Fruit fly (Drosophila melanogaster) whole organism, embryonic: ENCODE data around the gene CG4942.

ENCODE experiments used
- B-H1 ChIP-seq: fragments of 200-800 bp; sonication (Bioruptor generic); IDR thresholded peaks from 3 replicates; pipeline ENCODE4 v1.3.6; 2022; ENCODE audit warnings: missing biosample characterization, missing genetic modification characterization
- CG11247 ChIP-seq: fragments of 200-800 bp; sonication (Bioruptor generic); IDR thresholded peaks from 2 replicates; pipeline ENCODE4 v1.3.6; 2022; ENCODE audit warnings: missing biosample characterization, missing genetic modification characterization
- CG11398 ChIP-seq: fragments of 200-800 bp; sonication (Bioruptor generic); optimal IDR thresholded peaks from 2 replicates; lab custom pipeline; 2016; ENCODE audit warnings: missing biosample characterization, missing genetic modification characterization
- CG11456 ChIP-seq: fragments of 200-800 bp; sonication (Bioruptor generic); IDR thresholded peaks from 3 replicates; pipeline ENCODE4 v1.3.6; 2022; ENCODE audit warnings: missing biosample characterization, missing genetic modification characterization
- CG1529 ChIP-seq: fragments of 200-800 bp; sonication (Bioruptor generic); optimal IDR thresholded peaks from 3 replicates; lab custom pipeline; 2018; ENCODE audit warnings: missing biosample characterization, missing genetic modification characterization
- CG15514 ChIP-seq: fragments of 200-800 bp; sonication (Bioruptor generic); optimal IDR thresholded peaks from 3 replicates; lab custom pipeline; 2017; ENCODE audit warnings: missing biosample characterization, missing genetic modification characterization, mild to moderate bottlenecking, moderate library complexity, missing genetic modification reagents
- CG16779 ChIP-seq: fragments of 200-800 bp; sonication (Bioruptor generic); IDR thresholded peaks from 2 replicates; pipeline ENCODE4 v1.3.6; 2022; ENCODE audit warnings: missing biosample characterization, missing genetic modification characterization
- CG17612 ChIP-seq: fragments of 200-800 bp; sonication (Bioruptor generic); IDR thresholded peaks from 2 replicates; pipeline ENCODE4 v1.3.6; 2022; ENCODE audit warnings: missing biosample characterization, missing genetic modification characterization
- CG1832 ChIP-seq: fragments of 200-800 bp; sonication (Bioruptor generic); optimal IDR thresholded peaks from 2 replicates; lab custom pipeline; 2017; ENCODE audit warnings: missing biosample characterization, mild to moderate bottlenecking, missing genetic modification characterization, inconsistent platforms
- CG18476 ChIP-seq: fragments of 200-800 bp; sonication (Bioruptor generic); optimal IDR thresholded peaks from 2 replicates; lab custom pipeline; 2016; ENCODE audit warnings: missing biosample characterization, mild to moderate bottlenecking, missing genetic modification characterization
- CG18619 ChIP-seq: fragments of 200-800 bp; sonication (Bioruptor generic); optimal IDR thresholded peaks from 3 replicates; lab custom pipeline; 2017; ENCODE audit warnings: missing biosample characterization, mild to moderate bottlenecking, missing genetic modification characterization
- CG34376 ChIP-seq: fragments of 200-800 bp; sonication (Bioruptor generic); optimal IDR thresholded peaks from 2 replicates; lab custom pipeline; 2018; ENCODE audit warnings: missing biosample characterization, mild to moderate bottlenecking, missing genetic modification characterization
- CG42726 ChIP-seq: fragments of 200-800 bp; sonication (Bioruptor generic); IDR thresholded peaks from 2 replicates; pipeline ENCODE4 v1.3.6; 2022; ENCODE audit warnings: missing biosample characterization, missing genetic modification characterization; ENCODE audit not compliant: partially characterized antibody
- CG5180 ChIP-seq: fragments of 200-800 bp; sonication (Bioruptor generic); optimal IDR thresholded peaks from 3 replicates; lab custom pipeline; 2017; ENCODE audit warnings: missing biosample characterization, missing genetic modification characterization, mild to moderate bottlenecking, moderate library complexity, missing genetic modification reagents
- CG6689 ChIP-seq: fragments of 200-800 bp; sonication (Bioruptor generic); IDR thresholded peaks from 2 replicates; pipeline ENCODE4 v1.3.6; 2022; ENCODE audit warnings: missing biosample characterization, missing genetic modification characterization
- CG6791 ChIP-seq: fragments of 200-800 bp; sonication (Bioruptor generic); IDR thresholded peaks from 3 replicates; pipeline ENCODE4 v1.3.6; 2022; ENCODE audit warnings: missing biosample characterization, missing genetic modification characterization; ENCODE audit not compliant: partially characterized antibody
- CG8388 ChIP-seq: fragments of 200-800 bp; sonication (Bioruptor generic); optimal IDR thresholded peaks from 2 replicates; lab custom pipeline; 2019; ENCODE audit warnings: missing biosample characterization, mild to moderate bottlenecking, missing genetic modification characterization, moderate library complexity
- CG8478 ChIP-seq: fragments of >200 bp; optimal IDR thresholded peaks from 2 replicates; lab custom pipeline; 2018
- CG9876 ChIP-seq: fragments of 200-800 bp; sonication (Bioruptor generic); optimal IDR thresholded peaks from 2 replicates; lab custom pipeline; 2016; ENCODE audit warnings: missing biosample characterization, missing genetic modification characterization
- CHES-1-like ChIP-seq: fragments of 200-800 bp; sonication (Bioruptor generic); optimal IDR thresholded peaks from 2 replicates; lab custom pipeline; 2016; ENCODE audit warnings: missing biosample characterization, missing genetic modification characterization
- Deaf1 ChIP-seq: fragments of 200-800 bp; optimal IDR thresholded peaks from 3 replicates; lab custom pipeline; 2019; ENCODE audit warnings: missing biosample characterization, mild to moderate bottlenecking, missing genetic modification characterization, moderate library complexity
- Dll ChIP-seq: fragments of 200-800 bp; sonication (Bioruptor generic); IDR thresholded peaks from 4 replicates; pipeline ENCODE4 v1.3.6; 2022; ENCODE audit warnings: missing biosample characterization, missing genetic modification characterization; ENCODE audit not compliant: partially characterized antibody
- Elba2 ChIP-seq: fragments of 200-800 bp; sonication (Bioruptor generic); optimal IDR thresholded peaks from 3 replicates; lab custom pipeline; 2016; ENCODE audit warnings: missing biosample characterization, missing genetic modification characterization
- H2.0 ChIP-seq: fragments of 200-800 bp; sonication (Bioruptor generic); IDR thresholded peaks from 2 replicates; pipeline ENCODE4 v1.3.6; 2022; ENCODE audit warnings: missing biosample characterization, missing genetic modification characterization
- Myb ChIP-seq: fragments of 200-800 bp; sonication (Bioruptor generic); optimal IDR thresholded peaks from 2 replicates; lab custom pipeline; 2016; ENCODE audit warnings: missing biosample characterization, missing genetic modification characterization
- Neu2 ChIP-seq: fragments of 200-800 bp; sonication (Bioruptor generic); optimal IDR thresholded peaks from 3 replicates; lab custom pipeline; 2016; ENCODE audit warnings: missing biosample characterization, missing genetic modification characterization, borderline replicate concordance
- Oaz ChIP-seq: fragments of 200-800 bp; sonication (Bioruptor generic); IDR thresholded peaks from 2 replicates; pipeline ENCODE4 v1.3.6; 2022; ENCODE audit warnings: missing biosample characterization, missing genetic modification characterization
- Ravus ChIP-seq: fragments of 200-800 bp; sonication (Bioruptor generic); IDR thresholded peaks from 2 replicates; pipeline ENCODE4 v1.3.6; 2022; ENCODE audit warnings: missing biosample characterization, missing genetic modification characterization
- Side ChIP-seq: fragments of 200-800 bp; sonication (Bioruptor generic); optimal IDR thresholded peaks from 2 replicates; lab custom pipeline; 2016; ENCODE audit warnings: missing biosample characterization, missing genetic modification characterization
- Sox100B ChIP-seq: fragments of 200-800 bp; sonication (Bioruptor generic); optimal IDR thresholded peaks from 3 replicates; lab custom pipeline; 2018; ENCODE audit warnings: missing biosample characterization, mild to moderate bottlenecking, missing genetic modification characterization
- Ssrp ChIP-seq: fragments of 200-800 bp; sonication (Bioruptor generic); optimal IDR thresholded peaks from 2 replicates; lab custom pipeline; 2018; ENCODE audit warnings: missing biosample characterization, mild to moderate bottlenecking, missing genetic modification characterization, moderate library complexity
- Taf1 ChIP-seq: fragments of 200-800 bp; sonication (Bioruptor generic); IDR thresholded peaks from 2 replicates; pipeline ENCODE4 v1.3.6; 2022; ENCODE audit warnings: missing biosample characterization, missing genetic modification characterization
- Xrp1 ChIP-seq: fragments of 200-800 bp; sonication (Bioruptor generic); IDR thresholded peaks from 2 replicates; pipeline ENCODE4 v1.3.6; 2022; ENCODE audit warnings: missing biosample characterization, missing genetic modification characterization
- al ChIP-seq: fragments of 200-800 bp; sonication (Bioruptor generic); IDR thresholded peaks from 2 replicates; pipeline ENCODE4 v1.3.6; 2022; ENCODE audit warnings: missing biosample characterization, missing genetic modification characterization
- az2 ChIP-seq: fragments of 200-800 bp; sonication (Bioruptor generic); optimal IDR thresholded peaks from 3 replicates; lab custom pipeline; 2016; ENCODE audit warnings: missing biosample characterization, missing genetic modification characterization
- caup ChIP-seq: fragments of 200-800 bp; sonication (Bioruptor generic); optimal IDR thresholded peaks from 3 replicates; lab custom pipeline; 2017; ENCODE audit warnings: missing biosample characterization, mild to moderate bottlenecking, missing genetic modification characterization, moderate library complexity; ENCODE audit not compliant: severe bottlenecking
- ci ChIP-seq: fragments of 200-800 bp; sonication (Bioruptor generic); IDR thresholded peaks from 3 replicates; pipeline ENCODE4 v1.3.6; 2022; ENCODE audit warnings: missing biosample characterization, missing genetic modification characterization
- h ChIP-seq: fragments of >200 bp; optimal IDR thresholded peaks from 2 replicates; lab custom pipeline; 2017
- hth ChIP-seq: fragments of >200 bp; optimal IDR thresholded peaks from 2 replicates; lab custom pipeline; 2017; ENCODE audit warnings: inconsistent platforms
- kni ChIP-seq: fragments of 200-800 bp; sonication (Bioruptor generic); optimal IDR thresholded peaks from 3 replicates; lab custom pipeline; 2017; ENCODE audit warnings: mild to moderate bottlenecking, missing biosample characterization, missing genetic modification reagents, missing genetic modification characterization
- lola ChIP-seq, 3 experiments: fragments of >200 bp in 2 of 3; fragments of 200-800 bp in 1 of 3; sonication (Bioruptor generic) in 1 of 3; optimal IDR thresholded peaks; 2 replicates each; lab custom pipeline; 2017 to 2019; ENCODE audit warnings: missing biosample characterization in 3 of 3, missing genetic modification characterization in 3 of 3, mild to moderate bottlenecking in 1 of 3, moderate library complexity in 1 of 3
- pnt ChIP-seq: fragments of 200-800 bp; sonication (Bioruptor generic); optimal IDR thresholded peaks from 3 replicates; lab custom pipeline; 2016; ENCODE audit warnings: missing biosample characterization, missing genetic modification characterization
- repo ChIP-seq: fragments of 200-800 bp; sonication (Bioruptor generic); optimal IDR thresholded peaks from 2 replicates; lab custom pipeline; 2016; ENCODE audit warnings: missing biosample characterization, missing genetic modification characterization
- rib ChIP-seq: fragments of 200-800 bp; sonication (Bioruptor generic); IDR thresholded peaks from 2 replicates; pipeline ENCODE4 v1.3.6; 2022; ENCODE audit warnings: missing biosample characterization, missing genetic modification characterization
- sqz ChIP-seq: fragments of 200-800 bp; sonication (Bioruptor generic); optimal IDR thresholded peaks from 3 replicates; lab custom pipeline; 2018; ENCODE audit warnings: missing biosample characterization, mild to moderate bottlenecking, missing genetic modification characterization
- sug ChIP-seq: fragments of 200-800 bp; optimal IDR thresholded peaks from 2 replicates; lab custom pipeline; 2019; ENCODE audit warnings: missing biosample characterization, mild to moderate bottlenecking, missing genetic modification characterization, moderate library complexity
- tap ChIP-seq: fragments of 200-800 bp; optimal IDR thresholded peaks from 3 replicates; lab custom pipeline; 2019; ENCODE audit warnings: missing biosample characterization, mild to moderate bottlenecking, missing genetic modification characterization, moderate library complexity
- tll ChIP-seq, 2 experiments: fragments of 200-800 bp in 1 of 2; fragments of >200 bp in 1 of 2; sonication (Bioruptor generic) in 1 of 2; optimal IDR thresholded peaks; 2 replicates each; lab custom pipeline; 2017 to 2019; ENCODE audit warnings: missing biosample characterization in 2 of 2, missing genetic modification characterization in 2 of 2, mild to moderate bottlenecking in 1 of 2, moderate library complexity in 1 of 2
- unpg ChIP-seq: fragments of 200-800 bp; sonication (Bioruptor generic); optimal IDR thresholded peaks from 3 replicates; lab custom pipeline; 2018; ENCODE audit warnings: missing biosample characterization, mild to moderate bottlenecking, missing genetic modification characterization, moderate library complexity
- wor ChIP-seq: fragments of 200-800 bp; sonication (Bioruptor generic); IDR thresholded peaks from 2 replicates; pipeline ENCODE4 v1.3.6; 2022; ENCODE audit warnings: missing biosample characterization, missing genetic modification characterization
- zfh2 ChIP-seq: fragments of 200-800 bp; sonication (Bioruptor generic); optimal IDR thresholded peaks from 2 replicates; lab custom pipeline; 2016; ENCODE audit warnings: missing biosample characterization, missing genetic modification characterization

The CG4942 gene

dm6 chr3L:9025680-9026079, 47.2 kb upstream of the CG4942 start (continued):
- TF ChIP-seq al (GFP tag; lab: Robert Waterston, UW) (peak; percentile 87), Ravus (GFP tag; lab: Robert Waterston, UW) (peak; percentile 76), CG11456 (peak; percentile 86), tll (GFP tag; optimal IDR thresholded peaks at IDR 0.05; lab: Kevin White, UChicago) (no peak), CG6791 (GFP tag; lab: Robert Waterston, UW) (no peak), Taf1 (GFP tag; lab: Robert Waterston, UW) (peak; percentile 72), repo (GFP tag; lab: Kevin White, UChicago) (peak; percentile 68), Oaz (GFP tag; lab: Robert Waterston, UW) (peak; percentile 78), Ssrp (peak; percentile 78), ci (peak; percentile 97), CG1832 (GFP tag; lab: Kevin White, UChicago) (no peak), CG18619 (GFP tag; lab: Kevin White, UChicago) (peak; percentile 60), Deaf1 (tag; lab: Kevin White, UChicago) (peak; percentile 66), rib (GFP tag; lab: Robert Waterston, UW) (peak; percentile 67; the same call in 1 of the 2 replicates), CG5180 (GFP tag; lab: Kevin White, UChicago) (peak; percentile 74), wor (GFP tag; lab: Robert Waterston, UW) (peak; percentile 82), Elba2 (GFP tag; lab: Kevin White, UChicago) (peak; percentile 19), lola (GFP tag; optimal IDR thresholded peaks at IDR 0.05; lab: Kevin White, UChicago) (peak in 1 of 3 experiments; percentile 79), CG16779 (GFP tag; lab: Robert Waterston, UW) (0 out of 2 replicates have a peak, but pooled peaks have one; percentile 20), pnt (GFP tag; lab: Kevin White, UChicago) (peak; percentile 68), unpg (peak; percentile 92), B-H1 (peak; percentile 84), az2 (peak; percentile 79), h (lab: Kevin White, UChicago) (no peak), Side (GFP tag; lab: Kevin White, UChicago) (peak; percentile 78), CG8478 (lab: Kevin White, UChicago) (no peak), Dll (GFP tag; lab: Robert Waterston, UW) (no peak), H2.0 (GFP tag; lab: Robert Waterston, UW) (peak; percentile 89), zfh2 (peak; percentile 50), sug (tag; lab: Kevin White, UChicago) (peak; percentile 42), CHES-1-like (GFP tag; lab: Kevin White, UChicago) (peak; percentile 70), CG8388 (peak; percentile 83), CG11247 (GFP tag; lab: Robert Waterston, UW) (peak; percentile 78), Neu2 (no peak), sqz (GFP tag; lab: Kevin White, UChicago) (peak; percentile 80), Xrp1 (peak; percentile 91), tap (tag; lab: Kevin White, UChicago) (peak; percentile 81), CG18476 (peak; percentile 68), CG15514 (peak; percentile 33), kni (GFP tag; lab: Kevin White, UChicago) (no peak), Sox100B (GFP tag; lab: Kevin White, UChicago) (peak; percentile 82), CG34376 (no peak), CG11398 (GFP tag; lab: Kevin White, UChicago) (peak; percentile 63), hth (lab: Kevin White, UChicago) (no peak), CG17612 (GFP tag; lab: Robert Waterston, UW) (peak; percentile 73), caup (GFP tag; lab: Kevin White, UChicago) (peak; percentile 74), CG9876 (GFP tag; lab: Kevin White, UChicago) (peak; percentile 20), CG6689 (GFP tag; lab: Robert Waterston, UW) (peak; percentile 92), CG42726 (GFP tag; lab: Robert Waterston, UW) (no peak), Myb (GFP tag; lab: Kevin White, UChicago) (peak; percentile 27), CG1529 (GFP tag; lab: Kevin White, UChicago) (peak; percentile 74)
